Fruit fly (Drosophila melanogaster): Measurements from ENCODE around the gene spas.

DNA sequence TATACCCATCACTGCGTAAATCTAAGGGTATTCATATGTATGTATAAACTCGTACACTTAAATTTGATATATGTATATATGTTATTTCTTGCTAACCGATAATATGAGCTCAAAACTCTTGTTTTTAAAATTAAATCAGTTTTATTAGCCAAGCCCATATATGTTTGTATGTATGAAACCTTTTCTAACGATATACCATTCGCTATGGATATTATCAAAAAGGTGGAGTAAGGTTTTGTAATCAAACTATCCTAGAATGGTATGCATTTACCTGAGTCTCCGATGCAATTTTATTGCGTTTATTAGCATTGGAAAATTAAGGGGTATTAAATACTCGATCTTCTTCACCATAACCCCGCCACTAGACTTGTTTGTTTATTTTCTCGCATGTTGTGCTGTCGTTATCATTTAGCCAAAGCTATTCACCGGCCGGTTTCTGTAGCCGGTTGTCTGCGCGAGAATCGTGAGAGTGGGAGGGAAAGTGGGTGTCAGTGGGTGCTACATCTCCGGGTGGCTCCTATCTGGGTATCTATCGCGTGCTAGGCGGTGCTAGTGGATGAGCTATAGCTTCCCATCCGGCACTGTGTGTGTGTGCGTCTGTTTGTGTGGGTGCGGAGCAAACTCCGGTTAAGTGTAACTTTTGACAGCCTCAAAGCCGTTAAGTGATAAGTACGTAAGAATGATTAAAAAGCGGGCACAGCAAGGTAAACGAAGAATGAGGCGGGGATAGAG lies 30.1 kb upstream of the spas start:
- TF ChIP-seq Smox (GFP tag; optimal IDR thresholded peaks at IDR 0.05): no peak
- TF ChIP-seq Eip93F (GFP tag; optimal IDR thresholded peaks at IDR 0.05): no peak
